Worm (Caenorhabditis elegans) whole organism, midembryonic: ENCODE measurements around the gene F22H10.3.

Experiments
- T22C8.4 ChIP-seq: fragments of 200-800 bp; sonication (Bioruptor generic); IDR thresholded peaks from 2 replicates; pipeline ENCODE4 v1.3.6; 2022; ENCODE audit warnings: missing genetic modification characterization, missing compliant biosample characterization
- cog-1 ChIP-seq: sonication (generic microtip); optimal IDR thresholded peaks from 2 replicates; lab custom pipeline; 2016; ENCODE audit warnings: missing genetic modification characterization, missing compliant biosample characterization
- flt-1 ChIP-seq: fragments of 200-800 bp; sonication (Bioruptor generic); IDR thresholded peaks from 2 replicates; pipeline ENCODE4 v1.3.6; 2022; ENCODE audit warnings: missing genetic modification characterization, missing compliant biosample characterization
- klf-2 ChIP-seq: fragments of 200-800 bp; sonication (Bioruptor generic); conservative IDR thresholded peaks from 2 replicates; pipeline ENCODE4 v1.3.6; 2022; ENCODE audit warnings: missing genetic modification reagents, missing genetic modification characterization, missing compliant biosample characterization
- med-1 ChIP-seq: sonication (generic microtip); optimal IDR thresholded peaks from 2 replicates; lab custom pipeline; 2017; ENCODE audit warnings: missing genetic modification characterization, mild to moderate bottlenecking, missing compliant biosample characterization, antibody characterized with exemption, missing genetic modification reagents; ENCODE audit not compliant: insufficient read depth
- ref-1 ChIP-seq: fragments of 200-800 bp; sonication (Bioruptor generic); conservative IDR thresholded peaks from 2 replicates; pipeline ENCODE4 v1.3.6; 2022; ENCODE audit warnings: missing genetic modification reagents, missing genetic modification characterization, missing compliant biosample characterization
- tab-1 ChIP-seq: fragments of 200-800 bp; sonication (Bioruptor generic); IDR thresholded peaks from 2 replicates; pipeline ENCODE4 v1.3.6; 2022; ENCODE audit warnings: missing genetic modification characterization, missing compliant biosample characterization
- ztf-23 ChIP-seq: fragments of 200-800 bp; sonication (Bioruptor generic); IDR thresholded peaks from 2 replicates; pipeline ENCODE4 v1.3.6; 2022; ENCODE audit warnings: missing genetic modification reagents, missing genetic modification characterization, missing compliant biosample characterization
- ztf-29 ChIP-seq: fragments of 200-800 bp; sonication (Bioruptor generic); IDR thresholded peaks from 2 replicates; pipeline ENCODE4 v1.3.6; 2022; ENCODE audit warnings: missing genetic modification reagents, missing genetic modification characterization, missing compliant biosample characterization

Gene F22H10.3

ce11 chrX:16648773-16649172 lies 28.7 kb downstream of the F22H10.3 start:
- no peak for TF ChIP-seq cog-1
- TF ChIP-seq med-1 (GFP tag; lab: Kevin White, UChicago): no peak
- no peak for TF ChIP-seq ref-1 (GFP tag; lab: Robert Waterston, UW)
- TF ChIP-seq ztf-23: no peak
- no peak for TF ChIP-seq flt-1 (GFP tag; lab: Robert Waterston, UW)
- no peak for TF ChIP-seq tab-1
- no peak for TF ChIP-seq klf-2
- TF ChIP-seq ztf-29 (GFP tag; lab: Robert Waterston, UW): no peak
- no peak for TF ChIP-seq T22C8.4

ce11 chrX:16647222-16647621 lies 30.3 kb downstream of the F22H10.3 start:
- no peak for TF ChIP-seq tab-1
- no peak for TF ChIP-seq klf-2
- no peak for TF ChIP-seq cog-1
- TF ChIP-seq T22C8.4: no peak
- no peak for TF ChIP-seq med-1 (GFP tag; lab: Kevin White, UChicago)
- no peak for TF ChIP-seq ztf-23
- no peak for TF ChIP-seq ref-1 (GFP tag; lab: Robert Waterston, UW)
- no peak for TF ChIP-seq ztf-29 (GFP tag; lab: Robert Waterston, UW)
- no peak for TF ChIP-seq flt-1 (GFP tag; lab: Robert Waterston, UW)

ce11 chrX:16644889-16645288 lies 32.6 kb downstream of the F22H10.3 start:
- TF ChIP-seq klf-2 (no peak), ref-1 (GFP tag; lab: Robert Waterston, UW) (no peak), ztf-29 (GFP tag; lab: Robert Waterston, UW) (no peak), med-1 (GFP tag; lab: Kevin White, UChicago) (no peak), flt-1 (GFP tag; lab: Robert Waterston, UW) (no peak), cog-1 (no peak)

- TF ChIP-seq T22C8.4: no peak
- TF ChIP-seq tab-1: no peak
- no peak for TF ChIP-seq flt-1 (GFP tag; lab: Robert Waterston, UW)
- no peak for TF ChIP-seq ref-1 (GFP tag; lab: Robert Waterston, UW)
- TF ChIP-seq cog-1: no peak
These were observed 34.3 kb downstream of the F22H10.3 start for ce11 chrX:16643246-16643645.

- TF ChIP-seq tab-1 (no peak), ref-1 (GFP tag; lab: Robert Waterston, UW) (no peak), klf-2 (no peak), cog-1 (no peak), T22C8.4 (no peak), ztf-23 (no peak), flt-1 (GFP tag; lab: Robert Waterston, UW) (no peak), ztf-29 (GFP tag; lab: Robert Waterston, UW) (no peak), med-1 (GFP tag; lab: Kevin White, UChicago) (no peak)
These were observed 35.8 kb downstream of the F22H10.3 start for ce11 chrX:16641678-16642077.

- peak; percentile 82 for TF ChIP-seq cog-1
- peak; percentile 96 for TF ChIP-seq ztf-23
- TF ChIP-seq med-1 (GFP tag; lab: Kevin White, UChicago): peak; percentile 76
- peak; percentile 94 for TF ChIP-seq ref-1 (GFP tag; lab: Robert Waterston, UW)
- peak; percentile 92 for TF ChIP-seq ztf-29 (GFP tag; lab: Robert Waterston, UW)
- TF ChIP-seq tab-1: peak; percentile 97
- TF ChIP-seq klf-2: peak; percentile 94
- peak; percentile 94 for TF ChIP-seq T22C8.4
- peak; percentile 98 for TF ChIP-seq flt-1 (GFP tag; lab: Robert Waterston, UW)
These were observed 42.8 kb downstream of the F22H10.3 start for ce11 chrX:16634708-16635107.

DNA sequence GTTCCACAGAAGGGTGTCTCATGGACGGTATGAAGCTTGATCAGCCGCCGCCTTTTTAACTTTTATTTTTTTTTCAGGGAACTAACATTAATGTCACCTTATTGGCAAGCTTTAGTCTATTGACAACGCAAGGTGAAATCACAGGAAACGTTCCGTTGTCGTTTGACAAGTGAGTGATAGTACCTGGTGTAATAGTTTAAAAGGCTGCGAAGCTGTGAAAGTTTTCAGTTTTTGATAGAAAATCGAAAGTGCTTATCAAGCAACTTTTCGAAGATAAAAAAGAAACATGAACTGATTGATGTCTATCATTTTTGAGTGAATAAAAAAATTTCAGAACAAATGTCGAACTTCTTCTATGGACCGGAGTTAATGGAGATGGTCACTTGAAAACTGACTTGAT lies 43.4 kb downstream of the F22H10.3 start:
- TF ChIP-seq tab-1: no peak
- no peak for TF ChIP-seq ref-1 (GFP tag; lab: Robert Waterston, UW)
- no peak for TF ChIP-seq flt-1 (GFP tag; lab: Robert Waterston, UW)
- no peak for TF ChIP-seq ztf-23
- no peak for TF ChIP-seq med-1 (GFP tag; lab: Kevin White, UChicago)
- no peak for TF ChIP-seq T22C8.4
- no peak for TF ChIP-seq klf-2
- no peak for TF ChIP-seq cog-1
- no peak for TF ChIP-seq ztf-29 (GFP tag; lab: Robert Waterston, UW)

DNA sequence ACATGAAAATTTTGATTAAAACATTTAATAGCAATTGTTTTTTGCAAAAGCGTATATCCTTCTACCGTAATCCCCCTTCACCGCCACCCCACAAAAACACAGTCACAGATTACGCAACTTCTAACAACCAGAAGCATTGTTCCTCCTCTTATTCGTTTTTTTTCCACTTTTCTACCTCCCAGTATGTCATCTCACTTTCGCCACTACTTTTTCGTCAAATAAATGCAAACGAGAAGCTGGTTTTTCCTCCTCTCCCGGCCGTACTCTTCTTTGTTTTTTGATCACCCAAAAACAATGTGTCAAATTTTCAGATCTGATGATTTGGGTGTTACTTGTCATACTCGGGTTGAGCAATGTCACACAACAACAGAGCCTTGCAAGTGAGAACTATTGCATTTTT lies 44.5 kb downstream of the F22H10.3 start, which contains the start of gene C06G1.1:
Gene C06G1.1 (plus strand): TSS at position 301 of the 400 bp plus-strand sequence.
- no peak for TF ChIP-seq ztf-29 (GFP tag; lab: Robert Waterston, UW)
- TF ChIP-seq ref-1 (GFP tag; lab: Robert Waterston, UW): no peak
- no peak for TF ChIP-seq klf-2
- TF ChIP-seq flt-1 (GFP tag; lab: Robert Waterston, UW): no peak
- no peak for TF ChIP-seq ztf-23
- TF ChIP-seq T22C8.4: no peak
- TF ChIP-seq cog-1: no peak
- no peak for TF ChIP-seq tab-1
- TF ChIP-seq med-1 (GFP tag; lab: Kevin White, UChicago): no peak

- no peak for TF ChIP-seq ztf-29 (GFP tag; lab: Robert Waterston, UW)
- TF ChIP-seq flt-1 (GFP tag; lab: Robert Waterston, UW): no peak
- no peak for TF ChIP-seq med-1 (GFP tag; lab: Kevin White, UChicago)
- TF ChIP-seq ref-1 (GFP tag; lab: Robert Waterston, UW): no peak
- TF ChIP-seq klf-2: no peak
- TF ChIP-seq tab-1: no peak
- no peak for TF ChIP-seq ztf-23
- TF ChIP-seq cog-1: no peak
- no peak for TF ChIP-seq T22C8.4
These were observed 45.7 kb downstream of the F22H10.3 start for ce11 chrX:16631847-16632246.

DNA sequence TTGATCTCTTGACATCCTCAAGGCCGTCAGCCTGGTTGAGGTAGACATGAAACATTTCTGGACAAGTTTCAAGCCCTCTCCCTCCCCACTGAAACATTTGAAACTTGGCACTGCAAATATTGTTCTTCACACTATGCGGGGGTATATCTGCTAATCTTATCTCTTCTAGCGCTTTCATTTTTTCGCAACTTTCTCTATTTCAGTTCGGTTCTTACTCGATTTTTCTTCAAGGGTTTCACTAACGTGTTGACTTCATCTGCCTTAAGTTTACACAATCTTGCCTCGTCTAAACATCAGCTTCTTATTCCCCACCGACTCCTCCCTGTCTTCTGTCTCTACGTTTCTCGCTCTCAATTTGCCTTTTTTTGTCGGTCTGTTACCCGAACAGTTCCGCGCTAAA lies 47.7 kb downstream of the F22H10.3 start:
- no peak for TF ChIP-seq T22C8.4
- TF ChIP-seq ref-1 (GFP tag; lab: Robert Waterston, UW): no peak
- TF ChIP-seq med-1 (GFP tag; lab: Kevin White, UChicago): no peak
- no peak for TF ChIP-seq tab-1
- no peak for TF ChIP-seq ztf-29 (GFP tag; lab: Robert Waterston, UW)
- no peak for TF ChIP-seq cog-1
- TF ChIP-seq ztf-23: no peak
- no peak for TF ChIP-seq klf-2
- TF ChIP-seq flt-1 (GFP tag; lab: Robert Waterston, UW): no peak
